Worm (Caenorhabditis elegans): Measurements from ENCODE around the gene epg-4.

- TF ChIP-seq zag-1 (tag; optimal IDR thresholded peaks at IDR 0.05) = no peak
- TF ChIP-seq daf-12 (tag; optimal IDR thresholded peaks at IDR 0.05) = no peak
- no peak for TF ChIP-seq unc-130 (GFP tag; optimal IDR thresholded peaks at IDR 0.05)
- TF ChIP-seq mes-2 (tag; optimal IDR thresholded peaks at IDR 0.05; ENCODE audit: poor library complexity, severe bottlenecking) = no peak
- TF ChIP-seq daf-8 (GFP tag; IDR thresholded peaks at IDR 0.05) = no peak
- no peak for TF ChIP-seq jun-1 (tag; optimal IDR thresholded peaks at IDR 0.05)
- TF ChIP-seq arid-1 (GFP tag; conservative IDR thresholded peaks at IDR 0.05) = no peak
- TF ChIP-seq lin-13 (GFP tag; optimal IDR thresholded peaks at IDR 0.05) = no peak
- TF ChIP-seq ZK546.5 (tag; optimal IDR thresholded peaks at IDR 0.05) = no peak
- TF ChIP-seq nhr-11 (tag; optimal IDR thresholded peaks at IDR 0.05) = no peak
- no peak for TF ChIP-seq fos-1 (tag; optimal IDR thresholded peaks at IDR 0.05)
These were observed 16.0 kb downstream of the epg-4 start, which contains the start of gene exos-9 for ce11 chrIII:7197973-7198372.
